Worm (Caenorhabditis elegans) whole organism, mixed stage, embryonic: ENCODE data around the gene EGAP9.3.

Experiments
- ces-1 ChIP-seq: fragments of 150-350 bp; optimal IDR thresholded peaks from 2 replicates; lab custom pipeline; 2014; ENCODE audit warnings: missing biosample characterization, missing genetic modification reagents, missing genetic modification characterization
- hlh-1 ChIP-seq: fragments of 150-350 bp; optimal IDR thresholded peaks from 2 replicates; lab custom pipeline; 2014; ENCODE audit warnings: missing biosample characterization, missing genetic modification reagents, missing genetic modification characterization
- nhr-2 ChIP-seq: fragments of 150-350 bp; optimal IDR thresholded peaks from 2 replicates; lab custom pipeline; 2014; ENCODE audit warnings: missing biosample characterization, missing genetic modification characterization
- pha-4 ChIP-seq: fragments of 150-350 bp; optimal IDR thresholded peaks from 2 replicates; lab custom pipeline; 2018; ENCODE audit warnings: missing biosample characterization, missing genetic modification reagents, missing genetic modification characterization
- ztf-11 ChIP-seq: fragments of 150-350 bp; optimal IDR thresholded peaks from 2 replicates; lab custom pipeline; 2014; ENCODE audit warnings: missing biosample characterization, missing genetic modification characterization

DNA sequence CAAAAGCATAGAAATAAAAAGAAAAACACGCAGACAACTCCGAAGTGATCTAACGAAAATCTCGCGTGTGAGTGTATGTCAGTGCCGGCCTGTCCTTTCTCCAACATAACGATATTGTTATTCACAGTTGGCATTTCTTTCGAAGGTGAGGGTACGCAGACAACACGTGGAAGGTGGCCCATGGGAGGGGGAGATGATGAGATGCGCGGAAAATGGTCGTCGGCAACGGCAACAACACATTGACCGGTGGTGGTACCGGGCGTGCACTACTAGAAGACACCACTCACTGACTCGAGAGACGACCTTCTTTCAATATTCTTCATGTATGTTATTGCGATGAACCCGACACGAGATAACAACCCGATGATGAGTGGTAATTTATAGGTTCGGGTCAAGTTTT, 34.9 kb downstream of the EGAP9.3 start:
- TF ChIP-seq ztf-11 (tag; lab: Kevin White, UChicago) (no peak), ces-1 (GFP tag; lab: Kevin White, UChicago) (no peak), pha-4 (tag; lab: Kevin White, UChicago) (no peak), hlh-1 (tag; lab: Kevin White, UChicago) (no peak), nhr-2 (tag; lab: Kevin White, UChicago) (peak; percentile 95)
